Fruit fly (Drosophila melanogaster) whole organism, embryonic: ENCODE results near the gene CG14234.

Experiments used
- Atf3 ChIP-seq: fragments of 200-800 bp; sonication (Bioruptor generic); optimal IDR thresholded peaks from 3 replicates; lab custom pipeline; 2016; ENCODE audit warnings: missing biosample characterization, missing genetic modification characterization
- CG10209 ChIP-seq: fragments of 200-800 bp; sonication (Bioruptor generic); optimal IDR thresholded peaks from 3 replicates; lab custom pipeline; 2017; ENCODE audit warnings: missing biosample characterization, mild to moderate bottlenecking, missing genetic modification characterization, missing genetic modification reagents
- CG10321 ChIP-seq: fragments of 200-800 bp; sonication (Bioruptor generic); IDR thresholded peaks from 2 replicates; pipeline ENCODE4 v1.3.6; 2022; ENCODE audit warnings: missing biosample characterization, missing genetic modification characterization
- CG10565 ChIP-seq: fragments of 200-800 bp; sonication (Bioruptor generic); optimal IDR thresholded peaks from 3 replicates; lab custom pipeline; 2016; ENCODE audit warnings: missing biosample characterization, mild to moderate bottlenecking, missing genetic modification characterization
- CG11560 ChIP-seq: fragments of 200-800 bp; sonication (Bioruptor generic); IDR thresholded peaks from 3 replicates; pipeline ENCODE4 v1.3.6; 2022; ENCODE audit warnings: missing biosample characterization, missing genetic modification characterization
- CG11695 ChIP-seq: fragments of 200-800 bp; sonication (Bioruptor generic); IDR thresholded peaks from 3 replicates; pipeline ENCODE4 v1.3.6; 2022; ENCODE audit warnings: missing biosample characterization, missing genetic modification characterization
- CG11696 ChIP-seq: fragments of 200-800 bp; sonication (Bioruptor generic); IDR thresholded peaks from 2 replicates; pipeline ENCODE4 v1.3.6; 2022; ENCODE audit warnings: missing biosample characterization, missing genetic modification characterization
- CG12942 ChIP-seq: fragments of 200-800 bp; sonication (Bioruptor generic); optimal IDR thresholded peaks from 3 replicates; lab custom pipeline; 2016; ENCODE audit warnings: missing biosample characterization, missing genetic modification characterization
- CG15269 ChIP-seq: fragments of 200-800 bp; sonication (Bioruptor generic); optimal IDR thresholded peaks from 2 replicates; lab custom pipeline; 2018; ENCODE audit warnings: missing biosample characterization, mild to moderate bottlenecking, missing genetic modification characterization, moderate library complexity
- CG15479 ChIP-seq: fragments of 200-800 bp; sonication (Bioruptor generic); optimal IDR thresholded peaks from 3 replicates; lab custom pipeline; 2019; ENCODE audit warnings: missing biosample characterization, mild to moderate bottlenecking, missing genetic modification characterization, moderate library complexity
- CG16813 ChIP-seq: fragments of 200-800 bp; sonication (Bioruptor generic); IDR thresholded peaks from 3 replicates; pipeline ENCODE4 v1.3.6; 2022; ENCODE audit warnings: missing biosample characterization, missing genetic modification characterization; ENCODE audit not compliant: partially characterized antibody
- CG2199 ChIP-seq: fragments of 200-800 bp; sonication (Bioruptor generic); IDR thresholded peaks from 3 replicates; pipeline ENCODE4 v1.3.6; 2022; ENCODE audit warnings: missing biosample characterization, missing genetic modification characterization
- CG3726 ChIP-seq: fragments of 200-800 bp; sonication (Bioruptor generic); IDR thresholded peaks from 3 replicates; pipeline ENCODE4, ENCODE4 v1.3.6; 2022; ENCODE audit warnings: missing biosample characterization, missing genetic modification characterization
- CG3838 ChIP-seq: fragments of 200-800 bp; sonication (Bioruptor generic); optimal IDR thresholded peaks from 3 replicates; lab custom pipeline; 2016; ENCODE audit warnings: missing biosample characterization, missing genetic modification characterization
- CG4617 ChIP-seq: fragments of 200-800 bp; sonication (Bioruptor generic); optimal IDR thresholded peaks from 3 replicates; lab custom pipeline; 2016; ENCODE audit warnings: missing biosample characterization, missing genetic modification characterization, borderline replicate concordance
- CG6689 ChIP-seq: fragments of 200-800 bp; sonication (Bioruptor generic); IDR thresholded peaks from 2 replicates; pipeline ENCODE4 v1.3.6; 2022; ENCODE audit warnings: missing biosample characterization, missing genetic modification characterization
- CG7963 ChIP-seq: fragments of 200-800 bp; sonication (Bioruptor generic); IDR thresholded peaks from 3 replicates; pipeline ENCODE4 v1.3.6; 2022; ENCODE audit warnings: missing biosample characterization, missing genetic modification characterization; ENCODE audit not compliant: partially characterized antibody
- CG8924 ChIP-seq: fragments of 200-800 bp; optimal IDR thresholded peaks from 3 replicates; lab custom pipeline; 2019; ENCODE audit warnings: missing biosample characterization, mild to moderate bottlenecking, missing genetic modification characterization, moderate library complexity
- CG9797 ChIP-seq: fragments of 200-800 bp; sonication (Bioruptor generic); optimal IDR thresholded peaks from 3 replicates; lab custom pipeline; 2018; ENCODE audit warnings: missing biosample characterization, mild to moderate bottlenecking, missing genetic modification characterization
- D19B ChIP-seq: fragments of 200-800 bp; sonication (Bioruptor generic); optimal IDR thresholded peaks from 2 replicates; lab custom pipeline; 2017; ENCODE audit warnings: missing biosample characterization, mild to moderate bottlenecking, missing genetic modification characterization
- Dll ChIP-seq: fragments of 200-800 bp; sonication (Bioruptor generic); IDR thresholded peaks from 4 replicates; pipeline ENCODE4 v1.3.6; 2022; ENCODE audit warnings: missing biosample characterization, missing genetic modification characterization; ENCODE audit not compliant: partially characterized antibody
- Elba2 ChIP-seq: fragments of 200-800 bp; sonication (Bioruptor generic); optimal IDR thresholded peaks from 3 replicates; lab custom pipeline; 2016; ENCODE audit warnings: missing biosample characterization, missing genetic modification characterization
- Hmx ChIP-seq: fragments of 200-800 bp; sonication (Bioruptor generic); optimal IDR thresholded peaks from 2 replicates; lab custom pipeline; 2016; ENCODE audit warnings: missing biosample characterization, missing genetic modification characterization
- MTF-1 ChIP-seq: fragments of 200-800 bp; sonication (Bioruptor generic); optimal IDR thresholded peaks from 2 replicates; lab custom pipeline; 2018; ENCODE audit warnings: missing biosample characterization, mild to moderate bottlenecking, missing genetic modification characterization, borderline replicate concordance
- Mad ChIP-seq: fragments of 200-800 bp; sonication (Bioruptor generic); optimal IDR thresholded peaks from 2 replicates; lab custom pipeline; 2016; ENCODE audit warnings: missing biosample characterization, missing genetic modification characterization
- Poxn ChIP-seq: fragments of 200-800 bp; sonication (Bioruptor generic); IDR thresholded peaks from 2 replicates; pipeline ENCODE4 v1.3.6; 2022; ENCODE audit warnings: missing biosample characterization, missing genetic modification characterization
- Side ChIP-seq: fragments of 200-800 bp; sonication (Bioruptor generic); optimal IDR thresholded peaks from 2 replicates; lab custom pipeline; 2016; ENCODE audit warnings: missing biosample characterization, missing genetic modification characterization
- Sox102F ChIP-seq: fragments of 200-800 bp; sonication (Bioruptor generic); optimal IDR thresholded peaks from 2 replicates; lab custom pipeline; 2018; ENCODE audit warnings: missing biosample characterization, mild to moderate bottlenecking, missing genetic modification characterization, moderate library complexity
- YL-1 ChIP-seq: fragments of 200-800 bp; sonication (Bioruptor generic); optimal IDR thresholded peaks from 3 replicates; lab custom pipeline; 2017; ENCODE audit warnings: missing biosample characterization, mild to moderate bottlenecking, missing genetic modification characterization
- btn ChIP-seq: fragments of 200-800 bp; sonication (Bioruptor generic); optimal IDR thresholded peaks from 2 replicates; lab custom pipeline; 2016; ENCODE audit warnings: missing biosample characterization, missing genetic modification characterization
- crp ChIP-seq, 2 experiments: fragments of 200-800 bp; sonication (Bioruptor generic); optimal IDR thresholded peaks; 2 replicates in 1 of 2; 3 replicates in 1 of 2; lab custom pipeline; 2017; ENCODE audit warnings: missing biosample characterization in 2 of 2, missing genetic modification characterization in 2 of 2, mild to moderate bottlenecking in 1 of 2, moderate library complexity in 1 of 2
- dmrt99B ChIP-seq: fragments of 200-800 bp; sonication (Bioruptor generic); optimal IDR thresholded peaks from 2 replicates; lab custom pipeline; 2018; ENCODE audit warnings: missing biosample characterization, mild to moderate bottlenecking, missing genetic modification characterization, moderate library complexity
- en ChIP-seq: fragments of 200-800 bp; sonication (Bioruptor generic); optimal IDR thresholded peaks from 2 replicates; lab custom pipeline; 2016; ENCODE audit warnings: missing biosample characterization, missing genetic modification characterization
- esg ChIP-seq: fragments of 200-800 bp; sonication (Bioruptor generic); conservative IDR thresholded peaks from 2 replicates; pipeline ENCODE4 v1.3.6; 2022; ENCODE audit warnings: missing biosample characterization, missing genetic modification characterization
- fd96Cb ChIP-seq: fragments of 200-800 bp; sonication (Bioruptor generic); optimal IDR thresholded peaks from 2 replicates; lab custom pipeline; 2018; ENCODE audit warnings: missing biosample characterization, mild to moderate bottlenecking, missing genetic modification characterization, moderate library complexity
- fru ChIP-seq: fragments of >200 bp; optimal IDR thresholded peaks from 2 replicates; lab custom pipeline; 2017
- grn ChIP-seq: fragments of 200-800 bp; sonication (Bioruptor generic); optimal IDR thresholded peaks from 3 replicates; lab custom pipeline; 2017; ENCODE audit warnings: missing biosample characterization, missing genetic modification characterization
- gro ChIP-seq: fragments of 200-800 bp; sonication (Bioruptor generic); optimal IDR thresholded peaks from 2 replicates; lab custom pipeline; 2016; ENCODE audit warnings: missing biosample characterization, missing genetic modification characterization
- gsb-n ChIP-seq: fragments of 200-800 bp; sonication (Bioruptor generic); optimal IDR thresholded peaks from 3 replicates; lab custom pipeline; 2018; ENCODE audit warnings: missing biosample characterization, mild to moderate bottlenecking, missing genetic modification characterization
- hbn ChIP-seq: fragments of 200-800 bp; sonication (Bioruptor generic); IDR thresholded peaks from 2 replicates; pipeline ENCODE4 v1.3.6; 2022; ENCODE audit warnings: missing biosample characterization, missing genetic modification characterization; ENCODE audit not compliant: partially characterized antibody
- jumu ChIP-seq: fragments of 200-800 bp; sonication (Bioruptor generic); optimal IDR thresholded peaks from 3 replicates; lab custom pipeline; 2016; ENCODE audit warnings: missing biosample characterization, missing genetic modification characterization
- mam ChIP-seq: fragments of 200-800 bp; sonication (Bioruptor generic); optimal IDR thresholded peaks from 3 replicates; lab custom pipeline; 2016; ENCODE audit warnings: missing biosample characterization, missing genetic modification characterization
- sc ChIP-seq, 3 experiments: fragments of >200 bp in 2 of 3; fragments of 200-800 bp in 1 of 3; sonication (Bioruptor generic) in 1 of 3; optimal IDR thresholded peaks; 2 replicates in 2 of 3; 3 replicates in 1 of 3; lab custom pipeline; 2017; ENCODE audit warnings: mild to moderate bottlenecking in 1 of 3, missing biosample characterization in 1 of 3, missing genetic modification characterization in 1 of 3, missing genetic modification reagents in 1 of 3
- scrt ChIP-seq: fragments of 200-800 bp; sonication (Bioruptor generic); optimal IDR thresholded peaks from 2 replicates; lab custom pipeline; 2018; ENCODE audit warnings: missing biosample characterization, mild to moderate bottlenecking, missing genetic modification characterization, moderate library complexity
- so ChIP-seq: fragments of 200-800 bp; sonication (Bioruptor generic); IDR thresholded peaks from 3 replicates; pipeline ENCODE4 v1.3.6; 2022; ENCODE audit warnings: missing biosample characterization, missing genetic modification characterization
- sob ChIP-seq: fragments of 200-800 bp; sonication (Bioruptor generic); IDR thresholded peaks from 2 replicates; pipeline ENCODE4 v1.3.6; 2022; ENCODE audit warnings: missing biosample characterization, missing genetic modification characterization
- tap ChIP-seq: fragments of 200-800 bp; optimal IDR thresholded peaks from 3 replicates; lab custom pipeline; 2019; ENCODE audit warnings: missing biosample characterization, mild to moderate bottlenecking, missing genetic modification characterization, moderate library complexity
- twi ChIP-seq: fragments of 200-800 bp; optimal IDR thresholded peaks from 2 replicates; lab custom pipeline; 2019; ENCODE audit warnings: missing biosample characterization, mild to moderate bottlenecking, missing genetic modification characterization, moderate library complexity
- vnd ChIP-seq: fragments of 200-800 bp; sonication (Bioruptor generic); IDR thresholded peaks from 3 replicates; pipeline ENCODE4 v1.3.6; 2022; ENCODE audit warnings: missing biosample characterization, missing genetic modification characterization; ENCODE audit not compliant: partially characterized antibody
- yki ChIP-seq: fragments of >200 bp; optimal IDR thresholded peaks from 3 replicates; lab custom pipeline; 2018
- zf30C ChIP-seq: fragments of 200-800 bp; sonication (Bioruptor generic); optimal IDR thresholded peaks from 3 replicates; lab custom pipeline; 2018; ENCODE audit warnings: missing biosample characterization, mild to moderate bottlenecking, missing genetic modification characterization

The CG14234 gene

DNA sequence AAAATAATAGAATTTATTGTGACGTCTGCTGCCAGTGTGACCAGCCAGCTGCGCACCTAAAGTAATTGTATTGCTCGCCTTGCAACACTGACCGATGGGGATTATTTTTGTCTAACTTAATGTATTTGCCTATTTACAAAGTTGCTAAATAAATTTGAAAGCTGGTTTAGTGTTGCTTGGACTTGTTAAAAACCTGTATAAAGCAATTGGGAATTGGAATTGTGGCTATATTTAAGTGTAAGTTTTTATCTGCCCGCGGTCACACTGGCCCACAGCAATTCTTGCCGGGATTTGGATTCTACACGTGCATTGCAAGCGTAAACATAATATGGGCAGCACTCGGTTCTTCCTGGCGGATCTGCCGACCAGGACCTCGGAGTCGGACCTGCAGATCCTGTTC is 31.3 kb upstream of the CG14234 start, which contains the start of the genes CG14230 and CG14232 (continued):
- TF ChIP-seq CG15479 (no peak), btn (GFP tag; lab: Kevin White, UChicago) (no peak), CG8924 (tag; lab: Kevin White, UChicago) (peak; percentile 11), tap (no peak), CG15269 (tag; lab: Kevin White, UChicago) (no peak), esg (no peak), dmrt99B (tag; lab: Kevin White, UChicago) (no peak), en (GFP tag; lab: Kevin White, UChicago) (no peak), yki (lab: Kevin White, UChicago) (no peak), CG10209 (GFP tag; lab: Kevin White, UChicago) (no peak), Sox102F (no peak), Poxn (no peak), CG10565 (GFP tag; lab: Kevin White, UChicago) (no peak), fru (no peak), mam (no peak), CG11560 (no peak), CG3726 (no peak), vnd (GFP tag; lab: Robert Waterston, UW) (no peak), CG12942 (no peak), so (GFP tag; lab: Robert Waterston, UW) (no peak), hbn (GFP tag; lab: Robert Waterston, UW) (peak; percentile 30; the same call in 1 of the 2 replicates), Elba2 (GFP tag; lab: Kevin White, UChicago) (peak; percentile 47), gro (GFP tag; lab: Kevin White, UChicago) (peak; percentile 8), CG9797 (GFP tag; lab: Kevin White, UChicago) (peak; percentile 81), sc (optimal IDR thresholded peaks at IDR 0.05; lab: Kevin White, UChicago) (no peak), sc (GFP tag; optimal IDR thresholded peaks at IDR 0.05; lab: Kevin White, UChicago) (no peak), MTF-1 (GFP tag; lab: Kevin White, UChicago) (no peak), Dll (GFP tag; lab: Robert Waterston, UW) (0 out of 4 replicates have a peak, but pooled peaks have one; percentile 42), jumu (GFP tag; lab: Kevin White, UChicago) (no peak), CG2199 (GFP tag; lab: Robert Waterston, UW) (no peak), YL-1 (GFP tag; lab: Kevin White, UChicago) (peak; percentile 87), CG11696 (GFP tag; lab: Robert Waterston, UW) (no peak), CG4617 (GFP tag; lab: Kevin White, UChicago) (peak; percentile 71), CG11695 (GFP tag; lab: Robert Waterston, UW) (no peak), scrt (GFP tag; lab: Kevin White, UChicago) (no peak), CG16813 (no peak), gsb-n (tag; lab: Kevin White, UChicago) (no peak), fd96Cb (no peak), CG6689 (GFP tag; lab: Robert Waterston, UW) (no peak), Mad (no peak), D19B (GFP tag; lab: Kevin White, UChicago) (no peak), zf30C (GFP tag; lab: Kevin White, UChicago) (no peak), twi (no peak), grn (no peak), Side (GFP tag; lab: Kevin White, UChicago) (no peak), sob (no peak), Hmx (no peak), Atf3 (GFP tag; lab: Kevin White, UChicago) (no peak), CG3838 (GFP tag; lab: Kevin White, UChicago) (no peak), CG7963 (GFP tag; lab: Robert Waterston, UW) (no peak), crp (GFP tag; optimal IDR thresholded peaks at IDR 0.05; lab: Kevin White, UChicago) (no peak), CG10321 (no peak)
